Fruit fly (Drosophila melanogaster) whole organism, wandering third instar larva: Measurements from ENCODE around the gene Rbf2.

Experiments
- Hr78 ChIP-seq: fragments of >200 bp; optimal IDR thresholded peaks from 2 replicates; lab custom pipeline; 2017; ENCODE audit warnings: missing biosample characterization, missing genetic modification characterization
- pan ChIP-seq: fragments of >200 bp; optimal IDR thresholded peaks from 2 replicates; lab custom pipeline; 2017

- no peak for TF ChIP-seq Hr78 (GFP tag; lab: Kevin White, UChicago)
- TF ChIP-seq pan (lab: Kevin White, UChicago): no peak
These were observed 43.1 kb downstream of the Rbf2 start for dm6 chr3R:16008300-16008699.
